In the genomic region with DNA sequence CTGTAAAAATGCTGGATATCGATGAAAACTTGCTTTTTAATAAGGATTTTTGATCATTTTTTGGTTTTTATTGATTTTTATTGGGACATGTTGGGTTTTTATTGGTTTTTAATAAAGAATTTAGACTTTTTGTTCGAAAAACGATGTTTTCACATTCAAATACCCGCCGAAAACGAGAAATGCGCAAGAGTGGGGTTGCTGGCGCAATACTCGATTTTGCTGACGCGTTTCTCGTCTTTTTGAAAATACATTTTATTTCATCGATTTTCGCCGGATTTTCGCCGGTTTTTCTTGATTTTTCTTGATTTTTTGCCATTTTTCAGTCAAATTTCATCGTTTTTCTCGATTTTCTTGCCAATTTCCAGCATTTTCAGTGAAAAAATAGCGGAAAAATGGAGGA, we compare ENCODE assay signal across 4 worm cellular contexts.
TF ChIP-seq lines count a peak whose summit lies in the region.

A gene (plus strand): TSS at position 375 of the 400 bp plus-strand sequence.

TF ChIP-seq in whole organism, L2 larva, 48 proteins besides CTCF, POLR2A, EP300 and RAD21 (continued from another document):
- TF ChIP-seq mab-5 (tag; optimal IDR thresholded peaks at IDR 0.05; lab: Kevin White, UChicago) (peak; percentile 86), zag-1 (tag; optimal IDR thresholded peaks at IDR 0.05; lab: Kevin White, UChicago) (peak; percentile 28), nhr-11 (tag; optimal IDR thresholded peaks at IDR 0.05; lab: Kevin White, UChicago) (no peak), alr-1 (tag; optimal IDR thresholded peaks at IDR 0.05; lab: Kevin White, UChicago) (no peak), lin-11 (tag; optimal IDR thresholded peaks at IDR 0.05; lab: Kevin White, UChicago) (peak; percentile 45), nhr-237 (tag; optimal IDR thresholded peaks at IDR 0.05; lab: Kevin White, UChicago) (peak; percentile 25), sem-4 (tag; optimal IDR thresholded peaks at IDR 0.05; lab: Kevin White, UChicago) (peak; percentile 49), elt-3 (tag; optimal IDR thresholded peaks at IDR 0.05; lab: Kevin White, UChicago) (no peak), nhr-25 (tag; optimal IDR thresholded peaks at IDR 0.05; lab: Kevin White, UChicago) (peak; percentile 84), R02D3.7 (tag; optimal IDR thresholded peaks at IDR 0.05; lab: Kevin White, UChicago) (peak; percentile 53), C34F6.9 (tag; optimal IDR thresholded peaks at IDR 0.05; lab: Kevin White, UChicago) (peak; percentile 88), mdl-1 (tag; optimal IDR thresholded peaks at IDR 0.05; lab: Kevin White, UChicago) (peak in 1 of 2 experiments; percentile 45), egl-27 (tag; optimal IDR thresholded peaks at IDR 0.05; lab: Kevin White, UChicago) (peak; percentile 78), nhr-21 (tag; optimal IDR thresholded peaks at IDR 0.05; lab: Kevin White, UChicago) (peak; percentile 58), fos-1 (tag; optimal IDR thresholded peaks at IDR 0.05; lab: Kevin White, UChicago) (peak; percentile 58), ceh-16 (tag; optimal IDR thresholded peaks at IDR 0.05; lab: Kevin White, UChicago) (no peak), nhr-77 (tag; optimal IDR thresholded peaks at IDR 0.05; lab: Kevin White, UChicago) (peak; percentile 52), aly-2 (tag; optimal IDR thresholded peaks at IDR 0.05; lab: Kevin White, UChicago) (no peak), skn-1 (tag; optimal IDR thresholded peaks at IDR 0.05; lab: Kevin White, UChicago) (no peak), Y55F3AM.14 (GFP tag; optimal IDR thresholded peaks at IDR 0.05; lab: Kevin White, UChicago) (no peak), unc-62 (GFP tag; optimal IDR thresholded peaks at IDR 0.05; lab: Kevin White, UChicago) (no peak), ztf-1 (GFP tag; conservative IDR thresholded peaks at IDR 0.05; lab: Robert Waterston, UW) (no peak), lsy-2 (tag; optimal IDR thresholded peaks at IDR 0.05; lab: Kevin White, UChicago) (peak; percentile 92 to 93), lin-13 (GFP tag; optimal IDR thresholded peaks at IDR 0.05; lab: Kevin White, UChicago) (peak; percentile 94), unc-55 (GFP tag; optimal IDR thresholded peaks at IDR 0.05; lab: Kevin White, UChicago) (peak; percentile 87), nhr-10 (tag; optimal IDR thresholded peaks at IDR 0.05; lab: Kevin White, UChicago) (no peak), peb-1 (tag; optimal IDR thresholded peaks at IDR 0.05; lab: Kevin White, UChicago) (no peak)

TF ChIP-seq in whole organism, L4 larva, 104 proteins besides CTCF, POLR2A, EP300 and RAD21 (continued from another document and continues in another):
- TF ChIP-seq dmd-6 (GFP tag; IDR thresholded peaks at IDR 0.05; lab: Robert Waterston, UW) (peak; percentile 75), hif-1 (tag; optimal IDR thresholded peaks at IDR 0.05; lab: Kevin White, UChicago) (peak in 1 of 2 experiments; percentile 28), Y48G9A.11 (GFP tag; IDR thresholded peaks at IDR 0.05; lab: Robert Waterston, UW) (no peak), saeg-2 (GFP tag; IDR thresholded peaks at IDR 0.05; lab: Robert Waterston, UW) (0 out of 2 replicates have a peak, but pooled peaks have one; percentile 50), lin-15B (tag; optimal IDR thresholded peaks at IDR 0.05; lab: Kevin White, UChicago) (no peak), lsy-2 (tag; optimal IDR thresholded peaks at IDR 0.05; lab: Kevin White, UChicago) (peak; percentile 62 to 90), dmd-9 (GFP tag; IDR thresholded peaks at IDR 0.05; lab: Robert Waterston, UW) (no peak), madf-9 (GFP tag; conservative IDR thresholded peaks at IDR 0.05; lab: Robert Waterston, UW) (0 out of 2 replicates have a peak, but pooled peaks have one; percentile 10), nhr-10 (tag; optimal IDR thresholded peaks at IDR 0.05; lab: Kevin White, UChicago) (no peak), Y105C5A.15 (GFP tag; IDR thresholded peaks at IDR 0.05; lab: Robert Waterston, UW) (no peak), tag-97 (GFP tag; IDR thresholded peaks at IDR 0.05; lab: Robert Waterston, UW) (no peak), nhr-25 (tag; optimal IDR thresholded peaks at IDR 0.05; lab: Kevin White, UChicago; ENCODE audit: borderline replicate concordance, insufficient read depth) (no peak), ceh-44 (GFP tag; IDR thresholded peaks at IDR 0.05; lab: Robert Waterston, UW) (no peak), daf-19 (GFP tag; conservative IDR thresholded peaks at IDR 0.05; lab: Robert Waterston, UW) (no peak), hmg-1.1 (GFP tag; IDR thresholded peaks at IDR 0.05; lab: Robert Waterston, UW) (peak; percentile 73), zfp-3 (GFP tag; conservative IDR thresholded peaks at IDR 0.05; lab: Robert Waterston, UW) (peak; percentile 81), php-3 (GFP tag; IDR thresholded peaks at IDR 0.05; lab: Robert Waterston, UW) (peak; percentile 66), egl-43 (GFP tag; IDR thresholded peaks at IDR 0.05; lab: Robert Waterston, UW) (0 out of 2 replicates have a peak, but pooled peaks have one; percentile 51), set-16 (GFP tag; IDR thresholded peaks at IDR 0.05; lab: Robert Waterston, UW) (no peak), madf-5 (GFP tag; IDR thresholded peaks at IDR 0.05; lab: Robert Waterston, UW) (no peak), unc-130 (GFP tag; optimal IDR thresholded peaks at IDR 0.05; lab: Kevin White, UChicago) (peak; percentile 14), lin-1 (GFP tag; IDR thresholded peaks at IDR 0.05; lab: Robert Waterston, UW) (no peak), gei-8 (GFP tag; optimal IDR thresholded peaks at IDR 0.05; lab: Kevin White, UChicago) (no peak), F10B5.3 (tag; optimal IDR thresholded peaks at IDR 0.05; lab: Kevin White, UChicago) (no peak), R02D3.7 (tag; optimal IDR thresholded peaks at IDR 0.05; lab: Kevin White, UChicago) (no peak), pha-4 (GFP tag; IDR thresholded peaks at IDR 0.05; lab: Robert Waterston, UW) (0 out of 2 replicates have a peak, but pooled peaks have one; percentile 46), pha-4 (tag; optimal IDR thresholded peaks at IDR 0.05; lab: Kevin White, UChicago) (peak; percentile 37), arid-1 (GFP tag; conservative IDR thresholded peaks at IDR 0.05; lab: Robert Waterston, UW) (peak; percentile 76), skn-1 (tag; optimal IDR thresholded peaks at IDR 0.05; lab: Kevin White, UChicago) (no peak), sdz-12 (GFP tag; optimal IDR thresholded peaks at IDR 0.05; lab: Kevin White, UChicago) (no peak), ztf-11 (tag; optimal IDR thresholded peaks at IDR 0.05; lab: Kevin White, UChicago) (no peak), egl-27 (tag; optimal IDR thresholded peaks at IDR 0.05; lab: Kevin White, UChicago) (no peak), nhr-48 (tag; optimal IDR thresholded peaks at IDR 0.05; lab: Kevin White, UChicago) (peak; percentile 14), mes-2 (tag; optimal IDR thresholded peaks at IDR 0.05; lab: Kevin White, UChicago; ENCODE audit: poor library complexity, severe bottlenecking) (peak; percentile 91)

TF ChIP-seq in whole organism, late embryonic, 69 proteins besides CTCF, POLR2A, EP300 and RAD21 (continued from another document):
- TF ChIP-seq Y22D7AL.16 (tag; optimal IDR thresholded peaks at IDR 0.05; lab: Kevin White, UChicago) (no peak), sox-2 (GFP tag; IDR thresholded peaks at IDR 0.05; lab: Robert Waterston, UW) (no peak), C38D4.7 (GFP tag; optimal IDR thresholded peaks at IDR 0.05; lab: Kevin White, UChicago) (peak; percentile 25), dve-1 (tag; optimal IDR thresholded peaks at IDR 0.05; lab: Kevin White, UChicago) (peak; percentile 55), hlh-13 (GFP tag; optimal IDR thresholded peaks at IDR 0.05; lab: Kevin White, UChicago) (peak; percentile 3), ztf-16 (tag; optimal IDR thresholded peaks at IDR 0.05; lab: Kevin White, UChicago) (peak; percentile 49), ahr-1 (tag; optimal IDR thresholded peaks at IDR 0.05; lab: Kevin White, UChicago) (no peak), unc-86 (tag; optimal IDR thresholded peaks at IDR 0.05; lab: Kevin White, UChicago) (peak; percentile 57), ceh-24 (tag; optimal IDR thresholded peaks at IDR 0.05; lab: Kevin White, UChicago) (no peak), gmeb-2 (tag; optimal IDR thresholded peaks at IDR 0.05; lab: Kevin White, UChicago) (peak; percentile 51), ceh-34 (tag; optimal IDR thresholded peaks at IDR 0.05; lab: Kevin White, UChicago) (peak; percentile 16), unc-42 (tag; optimal IDR thresholded peaks at IDR 0.05; lab: Kevin White, UChicago) (peak; percentile 41), dmd-4 (tag; optimal IDR thresholded peaks at IDR 0.05; lab: Kevin White, UChicago; ENCODE audit: borderline replicate concordance) (no peak), tbx-7 (tag; optimal IDR thresholded peaks at IDR 0.05; lab: Kevin White, UChicago) (no peak), nhr-232 (tag; optimal IDR thresholded peaks at IDR 0.05; lab: Kevin White, UChicago) (peak; percentile 4), odd-2 (tag; optimal IDR thresholded peaks at IDR 0.05; lab: Kevin White, UChicago) (no peak), T23F11.4 (GFP tag; optimal IDR thresholded peaks at IDR 0.05; lab: Kevin White, UChicago) (peak; percentile 3), unc-3 (GFP tag; conservative IDR thresholded peaks at IDR 0.05; lab: Robert Waterston, UW) (0 out of 2 replicates have a peak, but pooled peaks have one; percentile 48), unc-3 (tag; optimal IDR thresholded peaks at IDR 0.05; lab: Kevin White, UChicago) (peak; percentile 21), mec-3 (tag; optimal IDR thresholded peaks at IDR 0.05; lab: Kevin White, UChicago; ENCODE audit: borderline replicate concordance) (no peak), rnt-1 (tag; optimal IDR thresholded peaks at IDR 0.05; lab: Kevin White, UChicago) (no peak), pqm-1 (tag; optimal IDR thresholded peaks at IDR 0.05; lab: Kevin White, UChicago) (no peak), sox-4 (tag; optimal IDR thresholded peaks at IDR 0.05; lab: Kevin White, UChicago) (peak; percentile 70), syd-9 (tag; optimal IDR thresholded peaks at IDR 0.05; lab: Kevin White, UChicago) (no peak)

TF ChIP-seq in whole organism, mixed stage, embryonic, 35 proteins besides CTCF, POLR2A, EP300 and RAD21 (continued from another document):
- TF ChIP-seq mep-1 (tag; optimal IDR thresholded peaks at IDR 0.05; lab: Kevin White, UChicago) (peak; percentile 88), flh-1 (GFP tag; optimal IDR thresholded peaks at IDR 0.05; lab: Kevin White, UChicago) (no peak), elt-3 (tag; optimal IDR thresholded peaks at IDR 0.05; lab: Kevin White, UChicago) (no peak), drap-1 (GFP tag; optimal IDR thresholded peaks at IDR 0.05; lab: Kevin White, UChicago) (no peak), unc-120 (tag; optimal IDR thresholded peaks at IDR 0.05; lab: Kevin White, UChicago; ENCODE audit: poor library complexity, severe bottlenecking) (no peak), ztf-11 (tag; optimal IDR thresholded peaks at IDR 0.05; lab: Kevin White, UChicago) (peak; percentile 33), blmp-1 (tag; optimal IDR thresholded peaks at IDR 0.05; lab: Kevin White, UChicago) (no peak)
